In the genomic region with DNA sequence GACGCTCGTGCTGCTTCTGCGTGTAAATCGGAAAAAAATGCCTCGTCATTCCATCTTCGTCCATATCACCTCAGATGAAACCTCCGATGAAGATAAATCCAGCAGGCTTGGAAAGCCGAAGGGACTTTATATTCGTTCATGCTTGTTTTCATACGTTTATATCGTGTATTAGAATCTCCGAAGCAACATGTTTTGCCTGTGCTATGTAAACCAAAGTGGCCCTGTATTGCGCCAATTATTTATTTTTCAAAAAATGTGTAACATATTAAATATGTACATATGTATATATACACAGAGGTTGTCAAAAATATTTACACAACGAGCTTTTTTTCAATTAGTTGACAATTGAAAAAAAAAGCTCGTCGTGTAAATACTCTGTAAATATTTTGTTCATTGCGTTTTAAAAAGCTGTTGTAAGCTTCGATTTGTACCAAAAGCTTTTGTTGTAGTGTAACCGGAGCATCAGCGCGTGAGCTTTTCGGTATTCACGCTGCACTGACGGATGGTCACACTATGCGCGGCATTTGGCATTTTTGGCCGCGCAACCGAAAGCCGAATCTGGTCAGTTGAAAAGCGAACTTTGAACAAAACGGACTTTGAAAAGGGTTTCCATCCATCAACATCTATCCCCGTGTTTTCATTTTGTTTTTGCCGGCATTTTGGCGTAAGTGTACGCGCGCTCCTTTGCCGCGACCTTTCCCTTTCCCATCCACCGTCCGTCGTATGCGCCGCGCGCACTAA, we compare ENCODE assay signal across 1 fruit fly cellular context.
TF ChIP-seq lines count a peak whose summit lies in the region.

CG12065 (plus strand) TSS at position 563 of the 741 bp plus-strand sequence.

TF ChIP-seq in whole organism, embryonic, 481 proteins besides CTCF, POLR2A, EP300 and RAD21 (continued from another document and continues in another):
- no peak for TF ChIP-seq CG17802 (tag; optimal IDR thresholded peaks at IDR 0.05; lab: Kevin White, UChicago)
- no peak for TF ChIP-seq aop (GFP tag; IDR thresholded peaks at IDR 0.05; lab: Robert Waterston, UW)
- TF ChIP-seq CG11085 (GFP tag; IDR thresholded peaks at IDR 0.05; lab: Robert Waterston, UW): no peak
- peak; percentile 20 for TF ChIP-seq CG33213 (GFP tag; optimal IDR thresholded peaks at IDR 0.05; lab: Kevin White, UChicago)
- peak; percentile 56 for TF ChIP-seq sug (tag; optimal IDR thresholded peaks at IDR 0.05; lab: Kevin White, UChicago)
- no peak for TF ChIP-seq CG11398 (GFP tag; optimal IDR thresholded peaks at IDR 0.05; lab: Kevin White, UChicago)
- 0 out of 3 replicates have a peak, but pooled peaks have one; percentile 12 for TF ChIP-seq gce (GFP tag; IDR thresholded peaks at IDR 0.05; lab: Robert Waterston, UW)
- TF ChIP-seq Hr3 (GFP tag; optimal IDR thresholded peaks at IDR 0.05; lab: Kevin White, UChicago): no peak
- TF ChIP-seq stwl (tag; optimal IDR thresholded peaks at IDR 0.05; lab: Kevin White, UChicago): peak; percentile 44
- TF ChIP-seq yki (optimal IDR thresholded peaks at IDR 0.05; lab: Kevin White, UChicago): no peak
- 0 out of 3 replicates have a peak, but pooled peaks have one; percentile 60 for TF ChIP-seq ci (GFP tag; IDR thresholded peaks at IDR 0.05; lab: Robert Waterston, UW)
- TF ChIP-seq Dad (GFP tag; optimal IDR thresholded peaks at IDR 0.05; lab: Kevin White, UChicago): no peak
- TF ChIP-seq TFAM (GFP tag; optimal IDR thresholded peaks at IDR 0.05; lab: Kevin White, UChicago): no peak
- peak; percentile 17; the same call in 1 of the 2 replicates for TF ChIP-seq CG11696 (GFP tag; IDR thresholded peaks at IDR 0.05; lab: Robert Waterston, UW)
- TF ChIP-seq Ets65A (GFP tag; lab: Kevin White, UChicago): no peak
- no peak for TF ChIP-seq BtbVII (GFP tag; optimal IDR thresholded peaks at IDR 0.05; lab: Kevin White, UChicago)
- TF ChIP-seq sisA (GFP tag; IDR thresholded peaks at IDR 0.05; lab: Robert Waterston, UW): no peak
- TF ChIP-seq Sox102F (GFP tag; optimal IDR thresholded peaks at IDR 0.05; lab: Kevin White, UChicago): peak; percentile 76
- no peak for TF ChIP-seq Usf (GFP tag; optimal IDR thresholded peaks at IDR 0.05; lab: Kevin White, UChicago)
- TF ChIP-seq CG17359 (tag; optimal IDR thresholded peaks at IDR 0.05; lab: Kevin White, UChicago): peak; percentile 68
- no peak for TF ChIP-seq repo (GFP tag; optimal IDR thresholded peaks at IDR 0.05; lab: Kevin White, UChicago)
- TF ChIP-seq Oaz (GFP tag; IDR thresholded peaks at IDR 0.05; lab: Robert Waterston, UW): no peak
- no peak for TF ChIP-seq sima (GFP tag; optimal IDR thresholded peaks at IDR 0.05; lab: Kevin White, UChicago)
- peak; percentile 45 for TF ChIP-seq CG3407 (GFP tag; optimal IDR thresholded peaks at IDR 0.05; lab: Kevin White, UChicago)
- no peak for TF ChIP-seq p53 (GFP tag; optimal IDR thresholded peaks at IDR 0.05; lab: Kevin White, UChicago)
- TF ChIP-seq danr (GFP tag; IDR thresholded peaks at IDR 0.05; lab: Robert Waterston, UW): no peak
- TF ChIP-seq bcd (GFP tag; optimal IDR thresholded peaks at IDR 0.05; lab: Kevin White, UChicago): peak; percentile 10
- TF ChIP-seq her (GFP tag; optimal IDR thresholded peaks at IDR 0.05; lab: Kevin White, UChicago): no peak
- TF ChIP-seq unpg (GFP tag; optimal IDR thresholded peaks at IDR 0.05; lab: Kevin White, UChicago): peak; percentile 76
- TF ChIP-seq caup (GFP tag; optimal IDR thresholded peaks at IDR 0.05; lab: Kevin White, UChicago; ENCODE audit: severe bottlenecking): peak; percentile 57
- TF ChIP-seq Atf3 (GFP tag; optimal IDR thresholded peaks at IDR 0.05; lab: Kevin White, UChicago): no peak
- no peak for TF ChIP-seq z (GFP tag; IDR thresholded peaks at IDR 0.05; lab: Robert Waterston, UW)
- TF ChIP-seq CG7372 (GFP tag; IDR thresholded peaks at IDR 0.05; lab: Robert Waterston, UW): no peak
- peak; percentile 65 for TF ChIP-seq exex (tag; optimal IDR thresholded peaks at IDR 0.05; lab: Kevin White, UChicago)
- no peak for TF ChIP-seq cad (GFP tag; optimal IDR thresholded peaks at IDR 0.05; lab: Kevin White, UChicago)
- no peak for TF ChIP-seq CG31388 (GFP tag; optimal IDR thresholded peaks at IDR 0.05; lab: Kevin White, UChicago)
- TF ChIP-seq CG12391 (tag; optimal IDR thresholded peaks at IDR 0.05; lab: Kevin White, UChicago): no peak
- TF ChIP-seq CG3163 (GFP tag; optimal IDR thresholded peaks at IDR 0.05; lab: Kevin White, UChicago): no peak
- no peak for TF ChIP-seq CG8924 (tag; optimal IDR thresholded peaks at IDR 0.05; lab: Kevin White, UChicago)
- peak; percentile 15; the same call in 1 of the 2 replicates for TF ChIP-seq seq (GFP tag; IDR thresholded peaks at IDR 0.05; lab: Robert Waterston, UW)
- peak; percentile 37; the same call in 1 of the 3 replicates for TF ChIP-seq CG17361 (GFP tag; IDR thresholded peaks at IDR 0.05; lab: Robert Waterston, UW)
- TF ChIP-seq Chrac-16 (GFP tag; optimal IDR thresholded peaks at IDR 0.05; lab: Kevin White, UChicago): no peak
- TF ChIP-seq CG32772 (GFP tag; IDR thresholded peaks at IDR 0.05; lab: Robert Waterston, UW): no peak
- TF ChIP-seq CG30403 (GFP tag; optimal IDR thresholded peaks at IDR 0.05; lab: Kevin White, UChicago): peak; percentile 13
- no peak for TF ChIP-seq NFAT (GFP tag; IDR thresholded peaks at IDR 0.05; lab: Robert Waterston, UW)
- no peak for TF ChIP-seq Hr78 (GFP tag; optimal IDR thresholded peaks at IDR 0.05; lab: Kevin White, UChicago)
- TF ChIP-seq Deaf1 (tag; optimal IDR thresholded peaks at IDR 0.05; lab: Kevin White, UChicago): no peak
- TF ChIP-seq eve (GFP tag; optimal IDR thresholded peaks at IDR 0.05; lab: Kevin White, UChicago): no peak
- TF ChIP-seq Hr39 (optimal IDR thresholded peaks at IDR 0.05; lab: Kevin White, UChicago): no peak
- TF ChIP-seq CG17912 (GFP tag; optimal IDR thresholded peaks at IDR 0.05; lab: Kevin White, UChicago): peak; percentile 78
- no peak for TF ChIP-seq CG17186 (GFP tag; optimal IDR thresholded peaks at IDR 0.05; lab: Kevin White, UChicago)
- no peak for TF ChIP-seq Lim3 (GFP tag; IDR thresholded peaks at IDR 0.05; lab: Robert Waterston, UW)
- no peak for TF ChIP-seq CG12219 (GFP tag; optimal IDR thresholded peaks at IDR 0.05; lab: Kevin White, UChicago)
- peak; percentile 39 for TF ChIP-seq HHEX (GFP tag; optimal IDR thresholded peaks at IDR 0.05; lab: Kevin White, UChicago)
- no peak for TF ChIP-seq Hey (tag; optimal IDR thresholded peaks at IDR 0.05; lab: Kevin White, UChicago)
- TF ChIP-seq tna (GFP tag; IDR thresholded peaks at IDR 0.05; lab: Robert Waterston, UW; ENCODE audit: partially characterized antibody): no peak
- TF ChIP-seq amos (GFP tag; IDR thresholded peaks at IDR 0.05; lab: Robert Waterston, UW; ENCODE audit: partially characterized antibody): peak; percentile 56; the same call in 1 of the 2 replicates
- TF ChIP-seq chn (GFP tag; optimal IDR thresholded peaks at IDR 0.05; lab: Kevin White, UChicago): no peak
- TF ChIP-seq chif (GFP tag; optimal IDR thresholded peaks at IDR 0.05; lab: Kevin White, UChicago): no peak
- no peak for TF ChIP-seq Hsf (GFP tag; optimal IDR thresholded peaks at IDR 0.05; lab: Kevin White, UChicago)
- no peak for TF ChIP-seq CG1529 (GFP tag; optimal IDR thresholded peaks at IDR 0.05; lab: Kevin White, UChicago)
- TF ChIP-seq CG32532 (GFP tag; IDR thresholded peaks at IDR 0.05; lab: Robert Waterston, UW): no peak
- TF ChIP-seq CG15479 (GFP tag; optimal IDR thresholded peaks at IDR 0.05; lab: Kevin White, UChicago): no peak
- peak; percentile 76 for TF ChIP-seq ATbp (GFP tag; optimal IDR thresholded peaks at IDR 0.05; lab: Kevin White, UChicago)
- no peak for TF ChIP-seq Sry-β (GFP tag; optimal IDR thresholded peaks at IDR 0.05; lab: Kevin White, UChicago)
- no peak for TF ChIP-seq croc (GFP tag; conservative IDR thresholded peaks at IDR 0.05; lab: Robert Waterston, UW)
- TF ChIP-seq gfzf (GFP tag; optimal IDR thresholded peaks at IDR 0.05; lab: Kevin White, UChicago): peak; percentile 96
- TF ChIP-seq ham (GFP tag; IDR thresholded peaks at IDR 0.05; lab: Robert Waterston, UW): no peak
- TF ChIP-seq Asciz (GFP tag; optimal IDR thresholded peaks at IDR 0.05; lab: Kevin White, UChicago): peak; percentile 86
- TF ChIP-seq CG6683 (GFP tag; optimal IDR thresholded peaks at IDR 0.05; lab: Kevin White, UChicago): peak; percentile 37
- no peak for TF ChIP-seq br (optimal IDR thresholded peaks at IDR 0.05; lab: Kevin White, UChicago)
- peak; percentile 84 for TF ChIP-seq CG11504 (tag; optimal IDR thresholded peaks at IDR 0.05; lab: Kevin White, UChicago)
- peak; percentile 20 for TF ChIP-seq MESR4 (GFP tag; optimal IDR thresholded peaks at IDR 0.05; lab: Kevin White, UChicago)
- TF ChIP-seq Dref (GFP tag; IDR thresholded peaks at IDR 0.05; lab: Robert Waterston, UW): 0 out of 2 replicates have a peak, but pooled peaks have one; percentile 28
- TF ChIP-seq gro (GFP tag; optimal IDR thresholded peaks at IDR 0.05; lab: Kevin White, UChicago): no peak
- TF ChIP-seq CG6175 (GFP tag; IDR thresholded peaks at IDR 0.05; lab: Robert Waterston, UW): no peak
- TF ChIP-seq prd (optimal IDR thresholded peaks at IDR 0.05; lab: Kevin White, UChicago): no peak
- TF ChIP-seq prd (GFP tag; IDR thresholded peaks at IDR 0.05; lab: Robert Waterston, UW): 0 out of 3 replicates have a peak, but pooled peaks have one; percentile 17
- no peak for TF ChIP-seq HLH4C (GFP tag; IDR thresholded peaks at IDR 0.05; lab: Robert Waterston, UW; ENCODE audit: partially characterized antibody)
- no peak for TF ChIP-seq lmd (GFP tag; IDR thresholded peaks at IDR 0.05; lab: Robert Waterston, UW)
- no peak for TF ChIP-seq CG11560 (tag; IDR thresholded peaks at IDR 0.05; lab: Robert Waterston, UW)
- peak; percentile 23 for TF ChIP-seq CG10979 (tag; optimal IDR thresholded peaks at IDR 0.05; lab: Kevin White, UChicago)
- peak; percentile 82 for TF ChIP-seq CG12299 (tag; optimal IDR thresholded peaks at IDR 0.05; lab: Kevin White, UChicago)
- TF ChIP-seq dan (GFP tag; IDR thresholded peaks at IDR 0.05; lab: Robert Waterston, UW): no peak
- no peak for TF ChIP-seq Mad (GFP tag; optimal IDR thresholded peaks at IDR 0.05; lab: Kevin White, UChicago)
- TF ChIP-seq C15 (GFP tag; IDR thresholded peaks at IDR 0.05; lab: Robert Waterston, UW): 0 out of 3 replicates have a peak, but pooled peaks have one; percentile 41
- TF ChIP-seq BEAF-32 (GFP tag; optimal IDR thresholded peaks at IDR 0.05; lab: Kevin White, UChicago): peak; percentile 22
- no peak for TF ChIP-seq tio (GFP tag; optimal IDR thresholded peaks at IDR 0.05; lab: Kevin White, UChicago)
- TF ChIP-seq CG6765 (GFP tag; optimal IDR thresholded peaks at IDR 0.05; lab: Kevin White, UChicago): no peak
- no peak for TF ChIP-seq jigr1 (GFP tag; IDR thresholded peaks at IDR 0.05; lab: Robert Waterston, UW)
- peak; percentile 74 for TF ChIP-seq sd (tag; optimal IDR thresholded peaks at IDR 0.05; lab: Kevin White, UChicago)
- peak; percentile 38 for TF ChIP-seq CG10267 (tag; optimal IDR thresholded peaks at IDR 0.05; lab: Kevin White, UChicago)
- peak; percentile 57 for TF ChIP-seq CG8359 (GFP tag; optimal IDR thresholded peaks at IDR 0.05; lab: Kevin White, UChicago; ENCODE audit: borderline replicate concordance)
- TF ChIP-seq CG15011 (GFP tag; optimal IDR thresholded peaks at IDR 0.05; lab: Kevin White, UChicago): peak; percentile 8
- TF ChIP-seq CG2129 (GFP tag; IDR thresholded peaks at IDR 0.05; lab: Robert Waterston, UW; ENCODE audit: partially characterized antibody): no peak
- TF ChIP-seq Drgx (GFP tag; IDR thresholded peaks at IDR 0.05; lab: Robert Waterston, UW): no peak
- no peak for TF ChIP-seq CG10565 (GFP tag; optimal IDR thresholded peaks at IDR 0.05; lab: Kevin White, UChicago)
- TF ChIP-seq CG9437 (GFP tag; optimal IDR thresholded peaks at IDR 0.05; lab: Kevin White, UChicago): no peak
- 0 out of 2 replicates have a peak, but pooled peaks have one; percentile 28 for TF ChIP-seq unc-4 (GFP tag; IDR thresholded peaks at IDR 0.05; lab: Robert Waterston, UW; ENCODE audit: partially characterized antibody)
- TF ChIP-seq Nf-YC (tag; optimal IDR thresholded peaks at IDR 0.05; lab: Kevin White, UChicago): peak; percentile 67
- peak; percentile 70 for TF ChIP-seq CG14710 (tag; optimal IDR thresholded peaks at IDR 0.05; lab: Kevin White, UChicago)
- no peak for TF ChIP-seq hth (optimal IDR thresholded peaks at IDR 0.05; lab: Kevin White, UChicago)
- no peak for TF ChIP-seq ems (GFP tag; optimal IDR thresholded peaks at IDR 0.05; lab: Kevin White, UChicago)
- no peak for TF ChIP-seq tup (GFP tag; optimal IDR thresholded peaks at IDR 0.05; lab: Kevin White, UChicago)
- TF ChIP-seq grn (GFP tag; optimal IDR thresholded peaks at IDR 0.05; lab: Kevin White, UChicago): peak; percentile 30
- peak; percentile 68 for TF ChIP-seq salm (tag; optimal IDR thresholded peaks at IDR 0.05; lab: Kevin White, UChicago)
- TF ChIP-seq eyg (GFP tag; optimal IDR thresholded peaks at IDR 0.05; lab: Kevin White, UChicago): no peak
- peak; percentile 18; the same call in 1 of the 3 replicates for TF ChIP-seq CG34224 (GFP tag; IDR thresholded peaks at IDR 0.05; lab: Robert Waterston, UW; ENCODE audit: partially characterized antibody)
- peak; percentile 73 for TF ChIP-seq CG15269 (tag; optimal IDR thresholded peaks at IDR 0.05; lab: Kevin White, UChicago)
- TF ChIP-seq CG13424 (tag; optimal IDR thresholded peaks at IDR 0.05; lab: Kevin White, UChicago): peak; percentile 65
- peak; percentile 69 for TF ChIP-seq CG6813 (GFP tag; optimal IDR thresholded peaks at IDR 0.05; lab: Kevin White, UChicago)
- TF ChIP-seq Dbx (GFP tag; IDR thresholded peaks at IDR 0.05; lab: Robert Waterston, UW): peak; percentile 10; the same call in 1 of the 3 replicates
- TF ChIP-seq CG2678 (tag; optimal IDR thresholded peaks at IDR 0.05; lab: Kevin White, UChicago): peak; percentile 57
- no peak for TF ChIP-seq tgo (GFP tag; IDR thresholded peaks at IDR 0.05; lab: Robert Waterston, UW)
- peak; percentile 69 for TF ChIP-seq Myb (GFP tag; optimal IDR thresholded peaks at IDR 0.05; lab: Kevin White, UChicago)
- no peak for TF ChIP-seq CG9932 (GFP tag; IDR thresholded peaks at IDR 0.05; lab: Robert Waterston, UW)
- TF ChIP-seq B-H2 (GFP tag; optimal IDR thresholded peaks at IDR 0.05; lab: Kevin White, UChicago): peak; percentile 33
- TF ChIP-seq Bgb (GFP tag; IDR thresholded peaks at IDR 0.05; lab: Robert Waterston, UW; ENCODE audit: partially characterized antibody): peak; percentile 65
- no peak for TF ChIP-seq CG13624 (GFP tag; optimal IDR thresholded peaks at IDR 0.05; lab: Kevin White, UChicago)
- no peak for TF ChIP-seq H15 (GFP tag; IDR thresholded peaks at IDR 0.05; lab: Robert Waterston, UW)
- no peak for TF ChIP-seq Six4 (GFP tag; optimal IDR thresholded peaks at IDR 0.05; lab: Kevin White, UChicago)
- TF ChIP-seq sens-2 (GFP tag; IDR thresholded peaks at IDR 0.05; lab: Robert Waterston, UW): no peak
- peak; percentile 27 for TF ChIP-seq dmrt99B (tag; optimal IDR thresholded peaks at IDR 0.05; lab: Kevin White, UChicago)
- no peak for TF ChIP-seq bigmax (GFP tag; optimal IDR thresholded peaks at IDR 0.05; lab: Kevin White, UChicago)
